Worm (Caenorhabditis elegans) whole organism, L4/young adult: Measurements from ENCODE around the gene pyp-1.

Experiments
- W03F9.2 ChIP-seq: fragments of 150-350 bp; optimal IDR thresholded peaks from 2 replicates; lab custom pipeline; 2014; ENCODE audit warnings: missing biosample characterization, missing genetic modification characterization
- dao-5 ChIP-seq: sonication (generic microtip); optimal IDR thresholded peaks from 2 replicates; lab custom pipeline; 2016; ENCODE audit warnings: missing genotype, missing genetic modification characterization, moderate library complexity, missing compliant biosample characterization

DNA sequence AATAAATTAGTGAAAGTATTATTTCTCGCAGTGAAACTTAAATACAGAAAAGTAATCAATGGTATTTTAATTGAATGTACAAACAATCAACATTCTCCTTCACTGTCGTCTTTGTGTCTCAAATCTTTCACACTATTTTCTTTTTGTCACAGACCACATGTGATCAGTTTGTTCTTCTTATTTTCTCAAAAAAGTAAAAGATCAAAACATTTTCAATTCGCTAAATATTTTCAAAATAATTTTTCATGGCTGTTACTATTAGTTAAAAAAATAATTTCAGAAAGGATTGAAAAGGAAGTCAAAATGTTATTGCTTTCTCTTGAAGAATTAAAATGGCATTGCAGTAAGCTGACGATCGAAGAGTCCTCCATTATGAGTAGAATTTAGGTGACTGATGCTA, 42.1 kb upstream of the pyp-1 start, which contains the start of gene dhs-31:
- TF ChIP-seq dao-5 (tag; lab: Kevin White, UChicago) (no peak), W03F9.2 (tag; lab: Kevin White, UChicago) (no peak)
